Fruit fly (Drosophila melanogaster) whole organism, embryonic: Measurements from ENCODE around the gene CG9839.

Source experiments
- CG12219 ChIP-seq: fragments of 200-800 bp; sonication (Bioruptor generic); optimal IDR thresholded peaks from 3 replicates; lab custom pipeline; 2018; ENCODE audit warnings: missing biosample characterization, mild to moderate bottlenecking, missing genetic modification characterization
- CG15479 ChIP-seq: fragments of 200-800 bp; sonication (Bioruptor generic); optimal IDR thresholded peaks from 3 replicates; lab custom pipeline; 2019; ENCODE audit warnings: missing biosample characterization, mild to moderate bottlenecking, missing genetic modification characterization, moderate library complexity
- CG17912 ChIP-seq: fragments of 200-800 bp; sonication (Bioruptor generic); optimal IDR thresholded peaks from 2 replicates; lab custom pipeline; 2018; ENCODE audit warnings: missing biosample characterization, mild to moderate bottlenecking, missing genetic modification characterization
- CG2199 ChIP-seq: fragments of 200-800 bp; sonication (Bioruptor generic); IDR thresholded peaks from 3 replicates; pipeline ENCODE4 v1.3.6; 2022; ENCODE audit warnings: missing biosample characterization, missing genetic modification characterization
- CG3065 ChIP-seq: fragments of 200-800 bp; sonication (Bioruptor generic); optimal IDR thresholded peaks from 2 replicates; lab custom pipeline; 2016; ENCODE audit warnings: missing biosample characterization, missing genetic modification characterization
- CG31388 ChIP-seq: fragments of 200-800 bp; sonication (Bioruptor generic); optimal IDR thresholded peaks from 2 replicates; lab custom pipeline; 2016; ENCODE audit warnings: missing biosample characterization, missing genetic modification characterization
- CG4730 ChIP-seq: fragments of 200-800 bp; sonication (Bioruptor generic); IDR thresholded peaks from 2 replicates; pipeline ENCODE4 v1.3.6; 2022; ENCODE audit warnings: missing biosample characterization, missing genetic modification characterization
- CG8478 ChIP-seq: fragments of >200 bp; optimal IDR thresholded peaks from 2 replicates; lab custom pipeline; 2018
- CG8924 ChIP-seq: fragments of 200-800 bp; optimal IDR thresholded peaks from 3 replicates; lab custom pipeline; 2019; ENCODE audit warnings: missing biosample characterization, mild to moderate bottlenecking, missing genetic modification characterization, moderate library complexity
- CG9797 ChIP-seq: fragments of 200-800 bp; sonication (Bioruptor generic); optimal IDR thresholded peaks from 3 replicates; lab custom pipeline; 2018; ENCODE audit warnings: missing biosample characterization, mild to moderate bottlenecking, missing genetic modification characterization
- CrebB ChIP-seq: fragments of 200-800 bp; sonication (Bioruptor generic); optimal IDR thresholded peaks from 3 replicates; lab custom pipeline; 2018; ENCODE audit warnings: missing biosample characterization, mild to moderate bottlenecking, missing genetic modification characterization
- Drgx ChIP-seq: fragments of 200-800 bp; sonication (Bioruptor generic); IDR thresholded peaks from 2 replicates; pipeline ENCODE4 v1.3.6; 2022; ENCODE audit warnings: missing biosample characterization, missing genetic modification characterization
- Mes4 ChIP-seq: fragments of 200-800 bp; sonication (Bioruptor generic); optimal IDR thresholded peaks from 2 replicates; lab custom pipeline; 2016; ENCODE audit warnings: missing biosample characterization, missing genetic modification characterization
- Oli ChIP-seq: fragments of 200-800 bp; sonication (Bioruptor generic); optimal IDR thresholded peaks from 2 replicates; lab custom pipeline; 2018; ENCODE audit warnings: missing biosample characterization, mild to moderate bottlenecking, missing genetic modification characterization, moderate library complexity
- Ptx1 ChIP-seq: fragments of 200-800 bp; sonication (Bioruptor generic); IDR thresholded peaks from 2 replicates; pipeline ENCODE4 v1.3.6; 2022; ENCODE audit warnings: missing biosample characterization, missing genetic modification characterization
- Sox102F ChIP-seq: fragments of 200-800 bp; sonication (Bioruptor generic); optimal IDR thresholded peaks from 2 replicates; lab custom pipeline; 2018; ENCODE audit warnings: missing biosample characterization, mild to moderate bottlenecking, missing genetic modification characterization, moderate library complexity
- Ssrp ChIP-seq: fragments of 200-800 bp; sonication (Bioruptor generic); optimal IDR thresholded peaks from 2 replicates; lab custom pipeline; 2018; ENCODE audit warnings: missing biosample characterization, mild to moderate bottlenecking, missing genetic modification characterization, moderate library complexity
- ash1 ChIP-seq: fragments of 200-800 bp; sonication (Bioruptor generic); optimal IDR thresholded peaks from 2 replicates; lab custom pipeline; 2018; ENCODE audit warnings: missing biosample characterization, mild to moderate bottlenecking, missing genetic modification characterization
- ato ChIP-seq: fragments of 200-800 bp; sonication (Bioruptor generic); IDR thresholded peaks from 2 replicates; pipeline ENCODE4 v1.3.6; 2022; ENCODE audit warnings: missing biosample characterization, missing genetic modification characterization; ENCODE audit not compliant: partially characterized antibody
- bsh ChIP-seq, 2 experiments: fragments of 200-800 bp; sonication (Bioruptor generic); optimal IDR thresholded peaks; 2 replicates each; lab custom pipeline; 2017 to 2018; ENCODE audit warnings: mild to moderate bottlenecking in 2 of 2, missing biosample characterization in 2 of 2, missing genetic modification characterization in 2 of 2, moderate library complexity in 1 of 2
- crol ChIP-seq: fragments of 200-800 bp; sonication (Bioruptor generic); IDR thresholded peaks from 2 replicates; pipeline ENCODE4 v1.3.6; 2022; ENCODE audit warnings: missing biosample characterization, missing genetic modification characterization
- dysf ChIP-seq: fragments of 200-800 bp; sonication (Bioruptor generic); IDR thresholded peaks from 3 replicates; pipeline ENCODE4 v1.3.6; 2022; ENCODE audit warnings: missing biosample characterization, missing genetic modification characterization
- en ChIP-seq: fragments of 200-800 bp; sonication (Bioruptor generic); optimal IDR thresholded peaks from 2 replicates; lab custom pipeline; 2016; ENCODE audit warnings: missing biosample characterization, missing genetic modification characterization
- eve ChIP-seq, 2 experiments: fragments of >200 bp; optimal IDR thresholded peaks; 2 replicates each; lab custom pipeline; 2017; ENCODE audit warnings: missing biosample characterization in 2 of 2, missing genetic modification characterization in 2 of 2
- gem ChIP-seq: fragments of 200-800 bp; sonication (Bioruptor generic); optimal IDR thresholded peaks from 2 replicates; lab custom pipeline; 2019; ENCODE audit warnings: missing biosample characterization, mild to moderate bottlenecking, missing genetic modification characterization, moderate library complexity
- grau ChIP-seq: fragments of 200-800 bp; optimal IDR thresholded peaks from 3 replicates; lab custom pipeline; 2019; ENCODE audit warnings: missing biosample characterization, mild to moderate bottlenecking, missing genetic modification characterization, moderate library complexity
- gsb ChIP-seq: fragments of 200-800 bp; sonication (Bioruptor generic); IDR thresholded peaks from 2 replicates; pipeline ENCODE4 v1.3.6; 2022; ENCODE audit warnings: missing biosample characterization, missing genetic modification characterization
- hb ChIP-seq: fragments of 200-800 bp; sonication (Bioruptor generic); IDR thresholded peaks from 3 replicates; pipeline ENCODE4 v1.3.6; 2022; ENCODE audit warnings: missing biosample characterization, missing genetic modification characterization; ENCODE audit not compliant: partially characterized antibody
- hkb ChIP-seq, 2 experiments: fragments of 200-800 bp in 1 of 2; fragments of >200 bp in 1 of 2; sonication (Bioruptor generic) in 1 of 2; IDR thresholded peaks in 1 of 2; optimal IDR thresholded peaks in 1 of 2; 2 replicates each; pipeline versions ENCODE4 v1.3.6 to Lab custom; 2017 to 2022; ENCODE audit warnings: missing biosample characterization in 1 of 2, missing genetic modification characterization in 1 of 2
- kni ChIP-seq: fragments of 200-800 bp; sonication (Bioruptor generic); optimal IDR thresholded peaks from 3 replicates; lab custom pipeline; 2017; ENCODE audit warnings: mild to moderate bottlenecking, missing biosample characterization, missing genetic modification reagents, missing genetic modification characterization
- nau ChIP-seq: fragments of 200-800 bp; sonication (Bioruptor generic); optimal IDR thresholded peaks from 3 replicates; lab custom pipeline; 2017; ENCODE audit warnings: missing biosample characterization, mild to moderate bottlenecking, missing genetic modification characterization, missing genetic modification reagents
- nmo ChIP-seq: fragments of 200-800 bp; sonication (Bioruptor generic); optimal IDR thresholded peaks from 2 replicates; lab custom pipeline; 2018; ENCODE audit warnings: missing biosample characterization, mild to moderate bottlenecking, missing genetic modification characterization, moderate library complexity
- oc ChIP-seq: fragments of 200-800 bp; sonication (Bioruptor generic); optimal IDR thresholded peaks from 2 replicates; lab custom pipeline; 2018; ENCODE audit warnings: missing biosample characterization, mild to moderate bottlenecking, missing genetic modification characterization, moderate library complexity
- odd ChIP-seq: fragments of 200-800 bp; sonication (Bioruptor generic); optimal IDR thresholded peaks from 2 replicates; lab custom pipeline; 2017; ENCODE audit warnings: missing biosample characterization, mild to moderate bottlenecking, missing genetic modification characterization
- p53 ChIP-seq: fragments of 200-800 bp; sonication (Bioruptor generic); optimal IDR thresholded peaks from 2 replicates; lab custom pipeline; 2016; ENCODE audit warnings: missing biosample characterization, missing genetic modification characterization
- pros ChIP-seq: fragments of 200-800 bp; sonication (Bioruptor generic); optimal IDR thresholded peaks from 3 replicates; lab custom pipeline; 2019; ENCODE audit warnings: missing biosample characterization, mild to moderate bottlenecking, missing genetic modification characterization, moderate library complexity
- psq ChIP-seq: fragments of 200-800 bp; sonication (Bioruptor generic); optimal IDR thresholded peaks from 2 replicates; lab custom pipeline; 2017; ENCODE audit warnings: missing biosample characterization, missing genetic modification characterization
- row ChIP-seq: fragments of 200-800 bp; sonication (Bioruptor generic); IDR thresholded peaks from 3 replicates; pipeline ENCODE4 v1.3.6; 2022; ENCODE audit warnings: missing biosample characterization, missing genetic modification characterization
- sens ChIP-seq: fragments of 200-800 bp; sonication (Bioruptor generic); peaks from one replicate; lab custom pipeline; 2016; ENCODE audit warnings: missing biosample characterization, missing genetic modification characterization
- sim ChIP-seq: fragments of 200-800 bp; sonication (Bioruptor generic); IDR thresholded peaks from 2 replicates; pipeline ENCODE4 v1.3.6; 2022; ENCODE audit warnings: missing biosample characterization, missing genetic modification characterization
- sisA ChIP-seq: fragments of 200-800 bp; sonication (Bioruptor generic); IDR thresholded peaks from 2 replicates; pipeline ENCODE4 v1.3.6; 2022; ENCODE audit warnings: missing biosample characterization, missing genetic modification characterization
- slou ChIP-seq: fragments of 200-800 bp; sonication (Bioruptor generic); optimal IDR thresholded peaks from 3 replicates; lab custom pipeline; 2016; ENCODE audit warnings: missing biosample characterization, missing genetic modification characterization
- tin ChIP-seq: fragments of 200-800 bp; sonication (Bioruptor generic); optimal IDR thresholded peaks from 3 replicates; lab custom pipeline; 2016; ENCODE audit warnings: missing biosample characterization, missing genetic modification characterization
- unc-4 ChIP-seq: fragments of 200-800 bp; sonication (Bioruptor generic); IDR thresholded peaks from 2 replicates; pipeline ENCODE4 v1.3.6; 2022; ENCODE audit warnings: missing biosample characterization, missing genetic modification characterization; ENCODE audit not compliant: partially characterized antibody
- vfl ChIP-seq: fragments of 200-800 bp; sonication (Bioruptor generic); optimal IDR thresholded peaks from 2 replicates; lab custom pipeline; 2016; ENCODE audit warnings: missing biosample characterization, missing genetic modification characterization
- wdn ChIP-seq: fragments of 200-800 bp; sonication (Bioruptor generic); IDR thresholded peaks from 2 replicates; pipeline ENCODE4 v1.3.6; 2022; ENCODE audit warnings: missing biosample characterization, missing genetic modification characterization
- zen ChIP-seq: fragments of 200-800 bp; sonication (Bioruptor generic); optimal IDR thresholded peaks from 3 replicates; lab custom pipeline; 2018; ENCODE audit warnings: missing biosample characterization, mild to moderate bottlenecking, missing genetic modification characterization, moderate library complexity

CG9839 gene

DNA sequence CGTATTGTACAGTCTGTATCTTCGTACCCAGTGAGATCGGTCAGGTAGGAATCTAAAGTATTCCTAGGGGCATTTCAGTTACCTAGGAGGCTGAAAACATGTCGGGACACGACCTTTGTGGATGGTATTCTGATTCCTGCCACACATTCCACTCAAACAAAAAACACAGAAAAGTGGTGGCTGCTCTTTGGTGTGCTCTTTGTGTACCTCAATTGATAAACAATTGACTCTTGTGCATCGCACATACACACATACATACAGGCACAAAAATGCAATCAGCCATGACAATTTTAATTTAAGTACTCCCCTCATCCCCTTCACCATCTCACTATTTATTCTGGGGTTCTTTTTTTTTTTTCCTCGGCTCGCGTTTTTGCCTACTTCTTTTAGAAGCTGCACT, 42.6 kb upstream of the CG9839 start (continued):
- TF ChIP-seq CG15479 (GFP tag; lab: Kevin White, UChicago) (peak; percentile 91), wdn (GFP tag; lab: Robert Waterston, UW) (no peak), odd (GFP tag; lab: Kevin White, UChicago) (no peak), CG8924 (peak; percentile 8), kni (GFP tag; lab: Kevin White, UChicago) (peak; percentile 81), CG8478 (lab: Kevin White, UChicago) (no peak), CrebB (no peak), ash1 (GFP tag; lab: Kevin White, UChicago) (peak; percentile 16), pros (peak; percentile 86), p53 (GFP tag; lab: Kevin White, UChicago) (peak; percentile 89), eve (GFP tag; optimal IDR thresholded peaks at IDR 0.05; lab: Kevin White, UChicago) (peak in 1 of 2 experiments; percentile 14), CG2199 (GFP tag; lab: Robert Waterston, UW) (peak; percentile 43; the same call in 1 of the 3 replicates), crol (GFP tag; lab: Robert Waterston, UW) (peak; percentile 87), nmo (no peak), dysf (GFP tag; lab: Robert Waterston, UW) (0 out of 3 replicates have a peak, but pooled peaks have one; percentile 18), sim (GFP tag; lab: Robert Waterston, UW) (no peak)

dm6 chr3R:8847096-8847639, 41.6 kb upstream of the CG9839 start:
- TF ChIP-seq CG2199 (GFP tag; lab: Robert Waterston, UW): no peak; the same call in 2 of the 3 replicates
- TF ChIP-seq gem (tag; lab: Kevin White, UChicago): peak; percentile 24
- peak; percentile 7 to 22 for TF ChIP-seq bsh (GFP tag; optimal IDR thresholded peaks at IDR 0.05; lab: Kevin White, UChicago)
- TF ChIP-seq Drgx (GFP tag; lab: Robert Waterston, UW): peak; percentile 31; the same call in 1 of the 2 replicates
- no peak for TF ChIP-seq CG17912 (GFP tag; lab: Kevin White, UChicago)
- TF ChIP-seq row (GFP tag; lab: Robert Waterston, UW): peak; percentile 44; the same call in 2 of the 3 replicates
- peak; percentile 66 for TF ChIP-seq grau (tag; lab: Kevin White, UChicago)
- TF ChIP-seq CG4730 (GFP tag; lab: Robert Waterston, UW): no peak
- TF ChIP-seq unc-4: no peak
- TF ChIP-seq sens (GFP tag; lab: Kevin White, UChicago): peak; percentile 36
- peak; percentile 6 for TF ChIP-seq Ssrp (tag; lab: Kevin White, UChicago)
- TF ChIP-seq Sox102F: peak; percentile 15
- TF ChIP-seq sisA: 0 out of 2 replicates have a peak, but pooled peaks have one; percentile 9
- TF ChIP-seq Ptx1 (GFP tag; lab: Robert Waterston, UW): 0 out of 2 replicates have a peak, but pooled peaks have one; percentile 18
- TF ChIP-seq, all 482 proteins: peak for 10

DNA sequence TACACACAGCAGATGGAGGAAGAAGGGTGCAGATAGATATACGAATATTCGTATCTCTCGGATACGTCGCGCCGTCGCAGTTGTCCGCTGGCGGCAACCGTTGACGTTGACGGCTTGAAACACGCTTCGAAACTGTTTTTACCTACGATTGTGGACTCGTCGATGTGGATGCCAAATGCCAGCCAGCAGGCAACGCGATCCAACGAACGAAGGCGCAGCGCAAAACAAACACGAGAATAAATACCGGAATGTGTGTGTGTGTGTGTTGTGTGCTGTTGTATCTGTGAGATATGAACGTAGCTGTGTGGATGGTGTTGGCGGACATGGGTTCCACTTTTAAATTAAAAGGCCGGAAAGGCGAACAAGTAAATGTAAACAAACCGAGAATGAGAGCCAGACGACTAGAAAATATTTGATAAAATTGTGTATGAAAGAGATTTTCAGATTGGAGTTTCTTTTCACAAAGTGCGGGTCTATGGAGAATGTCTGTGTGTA, 40.6 kb upstream of the CG9839 start:
- TF ChIP-seq nau (peak; percentile 58), zen (tag; lab: Kevin White, UChicago) (peak; percentile 43), psq (peak; percentile 97), tin (GFP tag; lab: Kevin White, UChicago) (peak; percentile 9), slou (GFP tag; lab: Kevin White, UChicago) (no peak), Oli (tag; lab: Kevin White, UChicago) (no peak), hkb (optimal IDR thresholded peaks at IDR 0.05; lab: Kevin White, UChicago) (no peak), hkb (GFP tag; IDR thresholded peaks at IDR 0.05; lab: Robert Waterston, UW) (peak; percentile 81), CG12219 (peak; percentile 63), gsb (0 out of 2 replicates have a peak, but pooled peaks have one; percentile 29), hb (GFP tag; lab: Robert Waterston, UW) (no peak), CG3065 (GFP tag; lab: Kevin White, UChicago) (no peak), en (GFP tag; lab: Kevin White, UChicago) (no peak), CG8478 (lab: Kevin White, UChicago) (no peak), CG15479 (GFP tag; lab: Kevin White, UChicago) (peak; percentile 67), oc (tag; lab: Kevin White, UChicago) (peak; percentile 77), CG9797 (GFP tag; lab: Kevin White, UChicago) (peak; percentile 16), vfl (GFP tag; lab: Kevin White, UChicago) (peak; percentile 68), Mes4 (GFP tag; lab: Kevin White, UChicago) (peak; percentile 61), ato (GFP tag; lab: Robert Waterston, UW) (no peak; the same call in 1 of the 2 replicates), CG31388 (GFP tag; lab: Kevin White, UChicago) (no peak)
